Fruit fly (Drosophila melanogaster) Kc167 (cell line): ENCODE results near the gene TwdlW.

Experiments
- Myc ChIP-seq: fragments of >200 bp; optimal IDR thresholded peaks from 2 replicates; lab custom pipeline; 2017; ENCODE audit warnings: missing external identifiers
- h ChIP-seq: fragments of >200 bp; optimal IDR thresholded peaks from 3 replicates; lab custom pipeline; 2018; ENCODE audit warnings: missing external identifiers
- insv ChIP-seq: fragments of >200 bp; optimal IDR thresholded peaks from 3 replicates; lab custom pipeline; 2018; ENCODE audit warnings: missing external identifiers
- psq ChIP-seq: fragments of >200 bp; optimal IDR thresholded peaks from 2 replicates; lab custom pipeline; 2017; ENCODE audit warnings: missing external identifiers
- ttk ChIP-seq: sonication (Bioruptor generic); optimal IDR thresholded peaks from 2 replicates; lab custom pipeline; 2017; ENCODE audit warnings: missing external identifiers

DNA sequence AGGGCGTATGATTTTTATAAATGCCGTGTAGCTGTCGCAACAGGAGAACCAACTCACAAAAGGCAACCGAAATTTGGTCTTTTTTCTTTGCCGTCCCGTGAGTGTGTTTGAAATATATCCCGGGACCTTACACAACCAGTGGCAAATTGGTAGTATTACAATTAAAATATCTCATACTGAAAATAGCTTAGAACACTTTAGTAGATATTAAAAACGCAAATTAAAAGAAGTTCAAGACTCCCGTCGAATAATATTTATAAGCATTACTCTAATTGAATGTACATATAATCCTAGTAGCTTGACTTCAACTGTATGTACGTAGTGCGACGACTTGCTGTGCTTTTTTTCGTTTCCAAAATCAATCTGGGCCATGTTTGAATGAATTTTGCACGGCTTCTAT, 35.9 kb upstream of the TwdlW start:
- TF ChIP-seq psq (lab: Kevin White, UChicago) = no peak
- TF ChIP-seq Myc (lab: Kevin White, UChicago) = no peak
- no peak for TF ChIP-seq insv
- no peak for TF ChIP-seq ttk (lab: Kevin White, UChicago)
- TF ChIP-seq h (lab: Kevin White, UChicago) = no peak
